Worm (Caenorhabditis elegans) whole organism, L1 larva: ENCODE results near the gene pept-1.
A peak's percentile ranks its signal among the peaks of the same experiment; 100 is the strongest.

Experiments used
- efl-3 ChIP-seq: fragments of 200-800 bp; sonication (Bioruptor generic); optimal IDR thresholded peaks from 2 replicates; lab custom pipeline; 2018; ENCODE audit warnings: mild to moderate bottlenecking, missing genetic modification characterization, missing compliant biosample characterization
- elt-2 ChIP-seq: sonication (generic microtip); optimal IDR thresholded peaks from 2 replicates; lab custom pipeline; 2016; ENCODE audit warnings: missing genetic modification characterization, mild to moderate bottlenecking, inconsistent platforms, missing compliant biosample characterization, missing genetic modification reagents
- fkh-10 ChIP-seq: sonication (generic microtip); optimal IDR thresholded peaks from 2 replicates; lab custom pipeline; 2017; ENCODE audit warnings: missing biosample characterization, missing genetic modification reagents, missing genetic modification characterization
- lin-35 ChIP-seq, 2 experiments: fragments of 150-350 bp; optimal IDR thresholded peaks; 2 replicates each; lab custom pipeline; 2014; ENCODE audit warnings: missing biosample characterization in 2 of 2, missing genetic modification characterization in 2 of 2, missing genetic modification reagents in 2 of 2
- mep-1 ChIP-seq: fragments of 150-350 bp; optimal IDR thresholded peaks from 2 replicates; lab custom pipeline; 2014; ENCODE audit warnings: missing biosample characterization, missing genetic modification characterization
- nhr-11 ChIP-seq: fragments of 150-350 bp; optimal IDR thresholded peaks from 2 replicates; lab custom pipeline; 2014; ENCODE audit warnings: missing biosample characterization, missing genetic modification characterization
- nhr-28 ChIP-seq: fragments of 150-350 bp; optimal IDR thresholded peaks from 2 replicates; lab custom pipeline; 2014; ENCODE audit warnings: missing biosample characterization, missing genetic modification characterization
- snpc-4 ChIP-seq: fragments of 150-350 bp; optimal IDR thresholded peaks from 2 replicates; lab custom pipeline; 2014; ENCODE audit warnings: missing biosample characterization, missing genetic modification characterization
- sox-4 ChIP-seq: sonication (generic microtip); optimal IDR thresholded peaks from 2 replicates; lab custom pipeline; 2016; ENCODE audit warnings: missing genetic modification characterization, missing compliant biosample characterization
- sptf-1 ChIP-seq: fragments of 150-350 bp; optimal IDR thresholded peaks from 2 replicates; lab custom pipeline; 2014; ENCODE audit warnings: missing biosample characterization, missing genetic modification characterization
- ztf-11 ChIP-seq, 2 experiments: sonication (generic microtip); optimal IDR thresholded peaks; 2 replicates each; lab custom pipeline; 2016 to 2017; ENCODE audit warnings: missing genetic modification characterization in 2 of 2, missing biosample characterization in 1 of 2, missing compliant biosample characterization in 1 of 2

- TF ChIP-seq sox-4 (no peak), sptf-1 (tag; lab: Kevin White, UChicago) (no peak), efl-3 (GFP tag; lab: Kevin White, UChicago) (no peak), nhr-11 (tag; lab: Kevin White, UChicago) (no peak), snpc-4 (tag; lab: Kevin White, UChicago) (no peak), ztf-11 (tag; optimal IDR thresholded peaks at IDR 0.05; lab: Kevin White, UChicago) (no peak), lin-35 (GFP tag; optimal IDR thresholded peaks at IDR 0.05; lab: Kevin White, UChicago) (no peak), mep-1 (no peak), fkh-10 (no peak), elt-2 (tag; lab: Kevin White, UChicago) (peak; percentile 91), nhr-28 (tag; lab: Kevin White, UChicago) (no peak)
These were observed 29.5 kb upstream of the pept-1 start for ce11 chrX:6427147-6427546.
